Worm (Caenorhabditis elegans): ENCODE data around the gene F16B4.2.

The F16B4.2 gene

DNA sequence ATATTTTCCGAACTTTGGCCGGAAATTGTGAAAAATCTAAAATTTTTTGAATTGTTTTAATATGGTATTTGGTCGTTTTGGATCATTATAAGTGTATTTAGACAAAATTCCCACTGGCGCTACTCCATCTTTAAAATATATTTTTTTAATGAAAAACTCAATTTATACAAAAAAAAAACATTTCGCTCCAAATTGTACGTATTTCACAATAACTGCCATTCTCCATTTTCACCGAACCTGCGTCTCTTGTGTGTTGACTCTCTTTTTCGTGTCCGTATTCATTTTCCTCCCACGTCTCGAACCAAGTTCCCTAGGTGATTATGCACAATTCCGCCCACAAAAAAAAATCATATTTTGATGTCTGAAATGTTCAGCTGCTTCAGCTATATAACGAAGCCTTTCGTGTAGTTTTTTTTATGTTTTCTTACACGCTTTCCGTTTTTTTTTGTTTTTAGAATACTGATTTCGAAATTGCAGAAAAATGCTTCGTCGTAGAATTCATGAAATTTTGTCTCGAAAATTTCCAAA, at the start of gene F16B4.2:
Gene F16B4.2 (plus strand): TSS at position 478 of the 528 bp plus-strand sequence.
- TF ChIP-seq egl-27 (tag; optimal IDR thresholded peaks at IDR 0.05) (no peak), lin-15B (tag; optimal IDR thresholded peaks at IDR 0.05) (no peak), fos-1 (tag; optimal IDR thresholded peaks at IDR 0.05) (no peak), efl-1 (optimal IDR thresholded peaks at IDR 0.05) (no peak), efl-1 (GFP tag; optimal IDR thresholded peaks at IDR 0.05 in 1 of 2) (peak in 1 of 2 experiments; percentile 72), nhr-76 (tag; optimal IDR thresholded peaks at IDR 0.05) (no peak), isw-1 (GFP tag; IDR thresholded peaks at IDR 0.05) (no peak)

DNA sequence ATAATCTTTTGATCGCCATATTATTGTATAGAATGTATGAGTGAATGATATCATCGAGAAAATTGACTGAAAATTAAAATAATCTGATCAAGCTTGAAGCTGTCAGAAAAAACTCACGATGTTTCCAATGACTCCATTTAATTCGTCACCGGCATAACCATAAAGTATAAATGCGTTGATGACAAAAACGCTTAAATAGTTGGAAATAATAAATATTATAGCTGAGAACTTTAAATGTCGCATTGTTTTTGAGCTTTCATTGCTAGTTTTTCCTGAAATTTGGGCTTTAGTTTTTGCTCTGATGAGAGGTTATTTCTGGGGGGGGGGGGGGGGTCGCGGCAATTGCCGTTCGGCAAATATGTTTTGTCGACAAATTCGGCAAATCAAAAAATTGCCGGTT, 49.7 kb upstream of the F16B4.2 start:
- no peak for TF ChIP-seq ets-5 (GFP tag; IDR thresholded peaks at IDR 0.05)
- no peak for TF ChIP-seq isw-1 (GFP tag; IDR thresholded peaks at IDR 0.05)
- TF ChIP-seq egl-13 (tag; optimal IDR thresholded peaks at IDR 0.05), result no peak
- no peak for TF ChIP-seq lin-35 (GFP tag; optimal IDR thresholded peaks at IDR 0.05)
- TF ChIP-seq lin-13 (GFP tag; optimal IDR thresholded peaks at IDR 0.05), result no peak
- no peak for TF ChIP-seq mef-2 (tag; optimal IDR thresholded peaks at IDR 0.05)
- no peak for TF ChIP-seq alr-1 (tag; optimal IDR thresholded peaks at IDR 0.05; ENCODE audit: borderline replicate concordance)
- TF ChIP-seq elt-3 (tag; optimal IDR thresholded peaks at IDR 0.05), result no peak
- no peak for TF ChIP-seq nhr-11 (tag; optimal IDR thresholded peaks at IDR 0.05)
- no peak for TF ChIP-seq pax-3 (tag; optimal IDR thresholded peaks at IDR 0.05)
- no peak for TF ChIP-seq nhr-20 (tag; optimal IDR thresholded peaks at IDR 0.05)
- no peak for TF ChIP-seq mab-9 (GFP tag; IDR thresholded peaks at IDR 0.05)
- no peak for TF ChIP-seq hlh-4 (tag; optimal IDR thresholded peaks at IDR 0.05)
- no peak for TF ChIP-seq lin-14 (GFP tag; optimal IDR thresholded peaks at IDR 0.05)
- no peak for TF ChIP-seq tbx-2 (tag; optimal IDR thresholded peaks at IDR 0.05)
- no peak for TF ChIP-seq efl-3 (GFP tag; optimal IDR thresholded peaks at IDR 0.05)
- TF ChIP-seq ceh-88 (GFP tag; IDR thresholded peaks at IDR 0.05), result no peak
- no peak for TF ChIP-seq dpl-1 (GFP tag; optimal IDR thresholded peaks at IDR 0.05)
- no peak for TF ChIP-seq sptf-1 (tag; optimal IDR thresholded peaks at IDR 0.05)

DNA sequence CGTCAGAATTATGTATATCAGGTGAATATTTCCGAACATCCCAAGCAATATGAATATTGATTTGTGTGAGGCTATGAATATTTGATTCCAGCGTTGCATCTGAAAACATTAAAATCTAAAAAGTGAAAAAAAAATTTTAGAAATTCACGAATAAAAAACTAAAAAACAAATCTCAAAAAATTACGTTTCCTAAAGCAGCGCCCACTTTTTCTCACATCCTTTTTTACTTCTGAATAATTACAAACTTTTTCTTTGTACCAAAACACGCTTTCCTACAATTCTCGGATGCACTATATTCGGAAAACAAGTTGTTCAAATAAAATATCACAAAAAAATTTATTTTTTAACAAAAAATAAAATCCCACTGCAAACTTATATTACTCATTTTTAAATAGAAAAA, 47.8 kb upstream of the F16B4.2 start, which contains the start of gene srsx-8:
Gene srsx-8 (minus strand): TSS at position 101 of the 400 bp plus-strand sequence.
- TF ChIP-seq nhr-28 (tag; optimal IDR thresholded peaks at IDR 0.05) (no peak), swsn-7 (tag; optimal IDR thresholded peaks at IDR 0.05) (no peak), unc-86 (tag; optimal IDR thresholded peaks at IDR 0.05) (no peak), hlh-17 (GFP tag; optimal IDR thresholded peaks at IDR 0.05; ENCODE audit: borderline replicate concordance) (no peak), F16B12.6 (tag; optimal IDR thresholded peaks at IDR 0.05) (no peak)

DNA sequence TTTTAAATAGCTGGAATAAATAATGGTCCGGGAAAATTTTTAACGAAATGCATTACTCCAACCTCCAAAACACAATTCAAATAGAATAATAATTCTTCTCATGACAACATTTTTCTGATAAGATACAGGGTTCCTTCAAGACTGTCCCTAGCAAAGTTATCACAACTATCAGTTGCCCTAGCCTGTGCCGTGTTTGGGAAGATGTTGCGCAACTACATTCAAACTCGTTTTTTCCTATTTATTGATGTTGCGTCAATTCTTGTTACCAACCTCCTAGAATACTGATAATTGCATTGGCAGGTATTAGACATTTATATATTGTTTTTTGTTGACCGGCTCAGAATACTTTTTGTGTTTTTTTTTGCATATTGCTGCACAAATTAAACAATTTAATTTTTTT, 45.8 kb upstream of the F16B4.2 start:
- TF ChIP-seq alr-1 (tag; optimal IDR thresholded peaks at IDR 0.05; ENCODE audit: borderline replicate concordance) (no peak), nhr-76 (tag; optimal IDR thresholded peaks at IDR 0.05) (no peak), dpl-1 (GFP tag; optimal IDR thresholded peaks at IDR 0.05) (no peak), hlh-17 (GFP tag; optimal IDR thresholded peaks at IDR 0.05; ENCODE audit: borderline replicate concordance) (no peak), egl-27 (tag; optimal IDR thresholded peaks at IDR 0.05) (no peak), lin-13 (GFP tag; optimal IDR thresholded peaks at IDR 0.05) (no peak), aha-1 (tag; optimal IDR thresholded peaks at IDR 0.05) (no peak), fos-1 (tag; optimal IDR thresholded peaks at IDR 0.05) (no peak), ceh-8 (GFP tag; optimal IDR thresholded peaks at IDR 0.05) (no peak), ceh-90 (tag; optimal IDR thresholded peaks at IDR 0.05) (no peak), sptf-1 (tag; optimal IDR thresholded peaks at IDR 0.05) (no peak), nhr-12 (tag; optimal IDR thresholded peaks at IDR 0.05) (no peak), lin-39 (tag; optimal IDR thresholded peaks at IDR 0.05) (no peak)

DNA sequence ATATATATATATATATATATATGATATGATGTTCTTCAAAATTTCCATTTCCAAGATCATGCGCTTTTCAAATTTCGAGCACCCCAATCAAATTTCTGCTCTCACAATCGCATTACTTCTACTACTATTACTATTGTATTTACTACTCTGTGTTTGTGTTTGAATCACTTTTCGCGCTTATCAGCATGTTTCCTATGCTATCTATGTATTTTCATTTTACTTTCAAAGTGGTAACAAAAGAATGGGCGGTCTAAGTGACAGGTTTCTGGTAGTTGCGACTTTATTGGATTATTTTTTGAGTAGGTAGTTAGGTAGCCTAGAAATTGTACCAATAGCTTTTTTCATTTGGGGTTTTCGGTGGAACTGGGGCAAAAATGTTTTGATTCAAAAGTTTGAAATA, 42.7 kb upstream of the F16B4.2 start:
- peak; percentile 17 for TF ChIP-seq elt-2 (tag; optimal IDR thresholded peaks at IDR 0.05)
- no peak for TF ChIP-seq fkh-10 (GFP tag; optimal IDR thresholded peaks at IDR 0.05)
